Worm (Caenorhabditis elegans) whole organism, L4/young adult: ENCODE data around the gene parp-2.

Experiments
- W03F9.2 ChIP-seq: fragments of 150-350 bp; optimal IDR thresholded peaks from 2 replicates; lab custom pipeline; 2014; ENCODE audit warnings: missing biosample characterization, missing genetic modification characterization
- dao-5 ChIP-seq: sonication (generic microtip); optimal IDR thresholded peaks from 2 replicates; lab custom pipeline; 2016; ENCODE audit warnings: missing genotype, missing genetic modification characterization, moderate library complexity, missing compliant biosample characterization
- him-1 ChIP-seq: sonication (generic microtip); optimal IDR thresholded peaks from 2 replicates; lab custom pipeline; 2016; ENCODE audit warnings: missing genotype, missing genetic modification reagents, missing genetic modification characterization, missing compliant biosample characterization

ce11 chrII:9605954-9606353, 13.1 kb downstream of the parp-2 start:
- TF ChIP-seq him-1 (tag; lab: Kevin White, UChicago) (no peak), dao-5 (no peak), W03F9.2 (tag; lab: Kevin White, UChicago) (no peak)
